Worm (Caenorhabditis elegans): ENCODE measurements around the gene cnc-4.

DNA sequence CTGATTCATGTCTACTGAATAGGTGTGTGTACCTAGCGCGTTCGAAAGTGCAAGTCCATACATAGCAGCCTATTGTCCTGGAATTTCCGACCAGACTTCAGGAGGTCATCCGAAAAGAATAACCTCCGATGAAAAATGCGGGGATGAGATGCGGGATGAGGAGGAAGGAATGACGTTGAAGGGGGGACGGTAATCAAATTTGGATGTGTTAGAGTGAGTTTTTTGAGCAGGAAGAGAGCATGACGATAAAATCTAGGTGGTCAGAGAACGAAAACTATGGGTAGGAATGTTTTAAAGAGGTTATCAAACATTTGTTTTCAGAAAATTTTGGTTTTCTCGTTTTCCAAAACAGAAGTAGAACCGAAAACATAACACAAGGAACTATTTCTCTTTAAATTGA lies 39.0 kb downstream of the cnc-4 start:
- no peak for TF ChIP-seq nhr-11 (tag; optimal IDR thresholded peaks at IDR 0.05)
- TF ChIP-seq egl-27 (tag; optimal IDR thresholded peaks at IDR 0.05): no peak
- no peak for TF ChIP-seq aly-2 (tag; optimal IDR thresholded peaks at IDR 0.05)
- no peak for TF ChIP-seq blmp-1 (tag; optimal IDR thresholded peaks at IDR 0.05; ENCODE audit: insufficient read depth)
- no peak for TF ChIP-seq ztf-11 (tag; optimal IDR thresholded peaks at IDR 0.05)

Data from whole organism, L2 larva.